Fruit fly (Drosophila melanogaster) whole organism, wandering third instar larva: Measurements from ENCODE around the gene CG15695.

Source experiments
- Abd-B ChIP-seq: fragments of >200 bp; optimal IDR thresholded peaks from 2 replicates; lab custom pipeline; 2017; ENCODE audit warnings: missing biosample characterization, missing genetic modification characterization
- CG32264 ChIP-seq: fragments of 200-800 bp; sonication (Bioruptor generic); optimal IDR thresholded peaks from 2 replicates; lab custom pipeline; 2016; ENCODE audit warnings: missing biosample characterization, missing genetic modification characterization
- CG9705 ChIP-seq: fragments of 200-800 bp; sonication (Bioruptor generic); optimal IDR thresholded peaks from 2 replicates; lab custom pipeline; 2018; ENCODE audit warnings: missing biosample characterization, mild to moderate bottlenecking, missing genetic modification characterization
- CrebA ChIP-seq: fragments of 200-800 bp; sonication (Bioruptor generic); optimal IDR thresholded peaks from 2 replicates; lab custom pipeline; 2016; ENCODE audit warnings: missing biosample characterization, mild to moderate bottlenecking, missing genetic modification characterization, borderline replicate concordance
- Dfd ChIP-seq: fragments of >200 bp; optimal IDR thresholded peaks from 2 replicates; lab custom pipeline; 2017; ENCODE audit warnings: missing biosample characterization, missing genetic modification characterization
- Dif ChIP-seq: fragments of 200-275, 200-300 bp; sonication (Bioruptor generic); optimal IDR thresholded peaks from 2 replicates; lab custom pipeline; 2018; ENCODE audit warnings: missing biosample characterization, missing genetic modification characterization; ENCODE audit not compliant: partially characterized antibody
- GATAd ChIP-seq: sonication (Bioruptor generic); optimal IDR thresholded peaks from 2 replicates; lab custom pipeline; 2016; ENCODE audit warnings: missing biosample characterization, missing genetic modification characterization
- HLH106 ChIP-seq: fragments of 200-800 bp; optimal IDR thresholded peaks from 3 replicates; lab custom pipeline; 2019; ENCODE audit warnings: missing biosample characterization, mild to moderate bottlenecking, missing genetic modification characterization, moderate library complexity
- Hnf4 ChIP-seq: fragments of 200-800 bp; sonication (Bioruptor generic); optimal IDR thresholded peaks from 2 replicates; lab custom pipeline; 2016; ENCODE audit warnings: missing biosample characterization, mild to moderate bottlenecking, missing genetic modification characterization
- Hr78 ChIP-seq: fragments of >200 bp; optimal IDR thresholded peaks from 2 replicates; lab custom pipeline; 2017; ENCODE audit warnings: missing biosample characterization, missing genetic modification characterization
- Hr83 ChIP-seq: fragments of 200-300 bp; sonication (Bioruptor generic); optimal IDR thresholded peaks from 2 replicates; lab custom pipeline; 2016; ENCODE audit warnings: missing biosample characterization, mild to moderate bottlenecking, missing genetic modification characterization, moderate library complexity; ENCODE audit not compliant: poor library complexity, severe bottlenecking
- Jra ChIP-seq: sonication (Bioruptor generic); optimal IDR thresholded peaks from 2 replicates; lab custom pipeline; 2016; ENCODE audit warnings: missing biosample characterization, missing genetic modification characterization
- Mio ChIP-seq: sonication (Bioruptor generic); optimal IDR thresholded peaks from 2 replicates; lab custom pipeline; 2016; ENCODE audit warnings: missing biosample characterization, missing genetic modification characterization
- Myc ChIP-seq: fragments of >200 bp; optimal IDR thresholded peaks from 2 replicates; lab custom pipeline; 2017
- N ChIP-seq: fragments of >200 bp; optimal IDR thresholded peaks from 2 replicates; lab custom pipeline; 2018; ENCODE audit warnings: missing biosample characterization, missing external identifiers, missing genetic modification characterization
- OdsH ChIP-seq: fragments of 200-800 bp; sonication (Bioruptor generic); optimal IDR thresholded peaks from 2 replicates; lab custom pipeline; 2016; ENCODE audit warnings: missing biosample characterization, mild to moderate bottlenecking, missing genetic modification characterization
- Rel ChIP-seq, 2 experiments: fragments of 200-800 bp; sonication (Bioruptor generic) in 1 of 2; optimal IDR thresholded peaks; 2 replicates in 1 of 2; 3 replicates in 1 of 2; lab custom pipeline; 2016 to 2019; ENCODE audit warnings: mild to moderate bottlenecking in 2 of 2, missing biosample characterization in 2 of 2, missing genetic modification characterization in 2 of 2, moderate library complexity in 1 of 2
- Sp1 ChIP-seq: fragments of 200-800 bp; sonication (Bioruptor generic); optimal IDR thresholded peaks from 3 replicates; lab custom pipeline; 2019; ENCODE audit warnings: missing biosample characterization, mild to moderate bottlenecking, missing genetic modification characterization, moderate library complexity
- Vsx2 ChIP-seq: fragments of 200-300, 225-300 bp; sonication (Bioruptor generic); optimal IDR thresholded peaks from 2 replicates; lab custom pipeline; 2018; ENCODE audit warnings: missing biosample characterization, missing genetic modification characterization; ENCODE audit not compliant: partially characterized antibody
- br ChIP-seq: fragments of 200-800 bp; sonication (Bioruptor generic); optimal IDR thresholded peaks from 2 replicates; lab custom pipeline; 2016; ENCODE audit warnings: missing biosample characterization, missing genetic modification characterization
- brk ChIP-seq: fragments of 200-800 bp; sonication (Bioruptor generic); optimal IDR thresholded peaks from 2 replicates; lab custom pipeline; 2016; ENCODE audit warnings: missing biosample characterization, mild to moderate bottlenecking, missing genetic modification characterization
- dl ChIP-seq, 2 experiments: fragments of 175-275, 200-275 bp in 1 of 2; fragments of 200-275 bp in 1 of 2; sonication (Bioruptor generic); optimal IDR thresholded peaks; lab custom pipeline; 2018; ENCODE audit warnings: mild to moderate bottlenecking in 2 of 2, missing biosample characterization in 2 of 2, missing genetic modification characterization in 2 of 2, moderate library complexity in 2 of 2; ENCODE audit not compliant: partially characterized antibody in 2 of 2, insufficient read depth in 1 of 2
- dmrt93B ChIP-seq: fragments of 200-800 bp; sonication (Bioruptor generic); optimal IDR thresholded peaks from 2 replicates; lab custom pipeline; 2018; ENCODE audit warnings: missing biosample characterization, mild to moderate bottlenecking, missing genetic modification characterization
- dsf ChIP-seq: sonication (Bioruptor generic); optimal IDR thresholded peaks from 2 replicates; lab custom pipeline; 2016; ENCODE audit warnings: missing biosample characterization, missing genetic modification characterization, borderline replicate concordance
- ey ChIP-seq: fragments of 200-800 bp; sonication (Bioruptor generic); optimal IDR thresholded peaks from 2 replicates; lab custom pipeline; 2016; ENCODE audit warnings: missing biosample characterization, missing genetic modification characterization
- foxo ChIP-seq, 2 experiments: fragments of 200-800 bp; sonication (Bioruptor generic); optimal IDR thresholded peaks; 2 replicates in 1 of 2; 3 replicates in 1 of 2; lab custom pipeline; 2016 to 2017; ENCODE audit warnings: missing biosample characterization in 2 of 2, missing genetic modification characterization in 2 of 2
- fru ChIP-seq: fragments of 200-800 bp; sonication (Bioruptor generic); optimal IDR thresholded peaks from 3 replicates; lab custom pipeline; 2016; ENCODE audit warnings: missing biosample characterization, mild to moderate bottlenecking, missing genetic modification characterization
- h ChIP-seq: fragments of 200-800 bp; sonication (Bioruptor generic); optimal IDR thresholded peaks from 3 replicates; lab custom pipeline; 2016; ENCODE audit warnings: missing biosample characterization, mild to moderate bottlenecking, missing genetic modification characterization
- jim ChIP-seq: fragments of 175-275, 200-325 bp; sonication (Bioruptor generic); optimal IDR thresholded peaks from 2 replicates; lab custom pipeline; 2016; ENCODE audit warnings: missing biosample characterization, mild to moderate bottlenecking, missing genetic modification characterization
- lola ChIP-seq: fragments of >200 bp; optimal IDR thresholded peaks from 2 replicates; lab custom pipeline; 2017; ENCODE audit warnings: missing biosample characterization, missing genetic modification characterization
- pan ChIP-seq: fragments of >200 bp; optimal IDR thresholded peaks from 2 replicates; lab custom pipeline; 2017
- psq ChIP-seq: fragments of 200-800 bp; sonication (Bioruptor generic); optimal IDR thresholded peaks from 3 replicates; lab custom pipeline; 2017; ENCODE audit warnings: missing biosample characterization, mild to moderate bottlenecking, missing genetic modification characterization, moderate library complexity
- rgr ChIP-seq: fragments of 200-800 bp; sonication (Bioruptor generic); optimal IDR thresholded peaks from 3 replicates; lab custom pipeline; 2016; ENCODE audit warnings: missing biosample characterization, mild to moderate bottlenecking, missing genetic modification characterization
- sage ChIP-seq: fragments of 200-800 bp; sonication (Bioruptor generic); optimal IDR thresholded peaks from 2 replicates; lab custom pipeline; 2016; ENCODE audit warnings: missing biosample characterization, mild to moderate bottlenecking, missing genetic modification characterization
- sv ChIP-seq: fragments of 200-800 bp; sonication (Bioruptor generic); optimal IDR thresholded peaks from 3 replicates; lab custom pipeline; 2016; ENCODE audit warnings: missing biosample characterization, missing genetic modification characterization
- tai ChIP-seq: sonication (Bioruptor generic); optimal IDR thresholded peaks from 2 replicates; lab custom pipeline; 2016; ENCODE audit warnings: missing biosample characterization, missing genetic modification characterization
- usp ChIP-seq: fragments of >200 bp; optimal IDR thresholded peaks from 2 replicates; lab custom pipeline; 2017; ENCODE audit warnings: missing biosample characterization, missing genetic modification characterization
- woc ChIP-seq: sonication (Bioruptor generic); optimal IDR thresholded peaks from 2 replicates; lab custom pipeline; 2016; ENCODE audit warnings: missing biosample characterization, mild to moderate bottlenecking, missing genetic modification characterization

Gene CG15695

dm6 chr3R:20832689-20833524, 9.0 kb upstream of the CG15695 start, which contains the start of gene Synd:
Gene Synd (plus strand): TSS chr3R:20832799.
- TF ChIP-seq ey (GFP tag; lab: Kevin White, UChicago) (peak; percentile 44), OdsH (GFP tag; lab: Kevin White, UChicago) (peak; percentile 26), pan (lab: Kevin White, UChicago) (no peak), tai (peak; percentile 17), Sp1 (GFP tag; lab: Kevin White, UChicago) (no peak), Mio (GFP tag; lab: Kevin White, UChicago) (no peak), Hnf4 (GFP tag; lab: Kevin White, UChicago) (no peak), CG9705 (GFP tag; lab: Kevin White, UChicago) (no peak), Abd-B (GFP tag; lab: Kevin White, UChicago) (peak; percentile 15), Vsx2 (GFP tag; lab: Kevin White, UChicago) (no peak), foxo (GFP tag; optimal IDR thresholded peaks at IDR 0.05; lab: Kevin White, UChicago) (peak in 1 of 2 experiments; percentile 55), rgr (GFP tag; lab: Kevin White, UChicago) (peak; percentile 37), br (GFP tag; lab: Kevin White, UChicago) (peak; percentile 30), Myc (lab: Kevin White, UChicago) (no peak), lola (GFP tag; lab: Kevin White, UChicago) (peak; percentile 12), sage (GFP tag; lab: Kevin White, UChicago) (no peak), CrebA (GFP tag; lab: Kevin White, UChicago) (no peak), HLH106 (tag; lab: Kevin White, UChicago) (no peak), usp (GFP tag; lab: Kevin White, UChicago) (no peak), Dfd (GFP tag; lab: Kevin White, UChicago) (peak; percentile 44), h (GFP tag; lab: Kevin White, UChicago) (peak; percentile 71), woc (GFP tag; lab: Kevin White, UChicago) (peak; percentile 2), fru (GFP tag; lab: Kevin White, UChicago) (peak; percentile 46), Hr78 (GFP tag; lab: Kevin White, UChicago) (no peak), dl (GFP tag; optimal IDR thresholded peaks at IDR 0.05; lab: Kevin White, UChicago; ENCODE audit: insufficient read depth in 1 of 2, partially characterized antibody in 2 of 2) (no peak), N (peak; percentile 57), dmrt93B (GFP tag; lab: Kevin White, UChicago) (no peak), sv (GFP tag; lab: Kevin White, UChicago) (no peak), Rel (GFP tag; optimal IDR thresholded peaks at IDR 0.05; lab: Kevin White, UChicago) (no peak), Rel (tag; optimal IDR thresholded peaks at IDR 0.05; lab: Kevin White, UChicago) (peak; percentile 78), GATAd (GFP tag; lab: Kevin White, UChicago) (no peak), jim (GFP tag; lab: Kevin White, UChicago) (no peak), Hr83 (GFP tag; lab: Kevin White, UChicago) (peak; percentile 50), Dif (GFP tag; lab: Kevin White, UChicago) (peak; percentile 11), psq (no peak), brk (no peak), dsf (no peak), Jra (GFP tag; lab: Kevin White, UChicago) (no peak), CG32264 (GFP tag; lab: Kevin White, UChicago) (no peak)
- TF ChIP-seq, all 38 proteins: peak for 16

- TF ChIP-seq foxo (GFP tag; optimal IDR thresholded peaks at IDR 0.05; lab: Kevin White, UChicago) (peak in 1 of 2 experiments; percentile 27), Hr78 (GFP tag; lab: Kevin White, UChicago) (no peak), h (GFP tag; lab: Kevin White, UChicago) (no peak), OdsH (GFP tag; lab: Kevin White, UChicago) (peak; percentile 7), Hnf4 (GFP tag; lab: Kevin White, UChicago) (peak; percentile 17), br (GFP tag; lab: Kevin White, UChicago) (no peak), psq (no peak), rgr (GFP tag; lab: Kevin White, UChicago) (no peak), usp (GFP tag; lab: Kevin White, UChicago) (no peak), woc (GFP tag; lab: Kevin White, UChicago) (no peak), Dif (GFP tag; lab: Kevin White, UChicago) (no peak), ey (GFP tag; lab: Kevin White, UChicago) (no peak), Myc (lab: Kevin White, UChicago) (no peak), brk (no peak), HLH106 (tag; lab: Kevin White, UChicago) (no peak), GATAd (GFP tag; lab: Kevin White, UChicago) (no peak), Vsx2 (GFP tag; lab: Kevin White, UChicago) (no peak), tai (no peak), sage (GFP tag; lab: Kevin White, UChicago) (no peak), Sp1 (GFP tag; lab: Kevin White, UChicago) (no peak), lola (GFP tag; lab: Kevin White, UChicago) (no peak), Rel (GFP tag; optimal IDR thresholded peaks at IDR 0.05; lab: Kevin White, UChicago) (no peak), Rel (tag; optimal IDR thresholded peaks at IDR 0.05; lab: Kevin White, UChicago) (peak; percentile 87), N (no peak), sv (GFP tag; lab: Kevin White, UChicago) (peak; percentile 39)
Measured at dm6 chr3R:20833664-20834063, 8.3 kb upstream of the CG15695 start.
